Fruit fly (Drosophila melanogaster) whole organism, embryonic: Measurements from ENCODE around the gene CG13123.
A peak's percentile ranks its signal among the peaks of the same experiment; 100 is the strongest.

Source experiments
- CG10267 ChIP-seq: fragments of 200-800 bp; sonication (Bioruptor generic); optimal IDR thresholded peaks from 2 replicates; lab custom pipeline; 2018; ENCODE audit warnings: missing biosample characterization, mild to moderate bottlenecking, missing genetic modification characterization, moderate library complexity
- CG10274 ChIP-seq: fragments of 200-800 bp; sonication (Bioruptor generic); optimal IDR thresholded peaks from 3 replicates; lab custom pipeline; 2017; ENCODE audit warnings: missing biosample characterization, mild to moderate bottlenecking, missing genetic modification characterization
- CG10321 ChIP-seq: fragments of 200-800 bp; sonication (Bioruptor generic); IDR thresholded peaks from 2 replicates; pipeline ENCODE4 v1.3.6; 2022; ENCODE audit warnings: missing biosample characterization, missing genetic modification characterization
- CG11247 ChIP-seq: fragments of 200-800 bp; sonication (Bioruptor generic); IDR thresholded peaks from 2 replicates; pipeline ENCODE4 v1.3.6; 2022; ENCODE audit warnings: missing biosample characterization, missing genetic modification characterization
- CG11456 ChIP-seq: fragments of 200-800 bp; sonication (Bioruptor generic); IDR thresholded peaks from 3 replicates; pipeline ENCODE4 v1.3.6; 2022; ENCODE audit warnings: missing biosample characterization, missing genetic modification characterization
- CG11696 ChIP-seq: fragments of 200-800 bp; sonication (Bioruptor generic); IDR thresholded peaks from 2 replicates; pipeline ENCODE4 v1.3.6; 2022; ENCODE audit warnings: missing biosample characterization, missing genetic modification characterization
- CG13296 ChIP-seq: fragments of 200-800 bp; sonication (Bioruptor generic); optimal IDR thresholded peaks from 3 replicates; lab custom pipeline; 2018; ENCODE audit warnings: missing biosample characterization, mild to moderate bottlenecking, missing genetic modification characterization
- CG14860 ChIP-seq: fragments of 200-800 bp; sonication (Bioruptor generic); IDR thresholded peaks from 3 replicates; pipeline ENCODE4 v1.3.6; 2022; ENCODE audit warnings: missing biosample characterization, missing genetic modification characterization; ENCODE audit not compliant: partially characterized antibody
- CG16779 ChIP-seq: fragments of 200-800 bp; sonication (Bioruptor generic); IDR thresholded peaks from 2 replicates; pipeline ENCODE4 v1.3.6; 2022; ENCODE audit warnings: missing biosample characterization, missing genetic modification characterization
- CG2116 ChIP-seq: fragments of 200-800 bp; sonication (Bioruptor generic); optimal IDR thresholded peaks from 3 replicates; lab custom pipeline; 2018; ENCODE audit warnings: missing biosample characterization, mild to moderate bottlenecking, missing genetic modification characterization
- CG2678 ChIP-seq: fragments of 200-800 bp; sonication (Bioruptor generic); optimal IDR thresholded peaks from 3 replicates; lab custom pipeline; 2019; ENCODE audit warnings: missing biosample characterization, mild to moderate bottlenecking, missing genetic modification characterization, moderate library complexity
- CG32532 ChIP-seq: fragments of 200-800 bp; sonication (Bioruptor generic); IDR thresholded peaks from 2 replicates; pipeline ENCODE4 v1.3.6; 2022; ENCODE audit warnings: missing biosample characterization, missing genetic modification characterization
- CG32772 ChIP-seq: fragments of 200-800 bp; sonication (Bioruptor generic); IDR thresholded peaks from 2 replicates; pipeline ENCODE4 v1.3.6; 2022; ENCODE audit warnings: missing biosample characterization, missing genetic modification characterization
- CG3726 ChIP-seq: fragments of 200-800 bp; sonication (Bioruptor generic); IDR thresholded peaks from 3 replicates; pipeline ENCODE4, ENCODE4 v1.3.6; 2022; ENCODE audit warnings: missing biosample characterization, missing genetic modification characterization
- CG4730 ChIP-seq: fragments of 200-800 bp; sonication (Bioruptor generic); IDR thresholded peaks from 2 replicates; pipeline ENCODE4 v1.3.6; 2022; ENCODE audit warnings: missing biosample characterization, missing genetic modification characterization
- CG4820 ChIP-seq: fragments of 200-800 bp; sonication (Bioruptor generic); optimal IDR thresholded peaks from 3 replicates; lab custom pipeline; 2016; ENCODE audit warnings: missing biosample characterization, missing genetic modification characterization
- CG5953 ChIP-seq: fragments of 200-800 bp; sonication (Bioruptor generic); IDR thresholded peaks from 2 replicates; pipeline ENCODE4 v1.3.6; 2022; ENCODE audit warnings: missing biosample characterization, missing genetic modification characterization
- CG7271 ChIP-seq: fragments of 200-800 bp; sonication (Bioruptor generic); optimal IDR thresholded peaks from 2 replicates; lab custom pipeline; 2018; ENCODE audit warnings: missing biosample characterization, mild to moderate bottlenecking, missing genetic modification characterization, moderate library complexity
- CG8388 ChIP-seq: fragments of 200-800 bp; sonication (Bioruptor generic); optimal IDR thresholded peaks from 2 replicates; lab custom pipeline; 2019; ENCODE audit warnings: missing biosample characterization, mild to moderate bottlenecking, missing genetic modification characterization, moderate library complexity
- CG9437 ChIP-seq: fragments of 200-800 bp; sonication (Bioruptor generic); optimal IDR thresholded peaks from 2 replicates; lab custom pipeline; 2018; ENCODE audit warnings: missing biosample characterization, mild to moderate bottlenecking, missing genetic modification characterization
- CkIIα-i1 ChIP-seq: fragments of 200-800 bp; sonication (Bioruptor generic); IDR thresholded peaks from 2 replicates; pipeline ENCODE4 v1.3.6; 2022; ENCODE audit warnings: missing biosample characterization, missing genetic modification characterization
- Dad ChIP-seq: fragments of 200-800 bp; sonication (Bioruptor generic); optimal IDR thresholded peaks from 3 replicates; lab custom pipeline; 2016; ENCODE audit warnings: missing biosample characterization, missing genetic modification characterization
- Deaf1 ChIP-seq: fragments of 200-800 bp; optimal IDR thresholded peaks from 3 replicates; lab custom pipeline; 2019; ENCODE audit warnings: missing biosample characterization, mild to moderate bottlenecking, missing genetic modification characterization, moderate library complexity
- Dref ChIP-seq: fragments of 200-800 bp; sonication (Bioruptor generic); IDR thresholded peaks from 2 replicates; pipeline ENCODE4 v1.3.6; 2022; ENCODE audit warnings: missing biosample characterization, missing genetic modification characterization
- HHEX ChIP-seq: fragments of 200-800 bp; sonication (Bioruptor generic); optimal IDR thresholded peaks from 3 replicates; lab custom pipeline; 2017; ENCODE audit warnings: missing biosample characterization, mild to moderate bottlenecking, missing genetic modification characterization, missing genetic modification reagents
- Hmr ChIP-seq: fragments of 200-800 bp; sonication (Bioruptor generic); optimal IDR thresholded peaks from 3 replicates; lab custom pipeline; 2017; ENCODE audit warnings: mild to moderate bottlenecking, missing biosample characterization, missing genetic modification reagents, missing genetic modification characterization
- Opbp ChIP-seq: fragments of 200-800 bp; sonication (Bioruptor generic); IDR thresholded peaks from 3 replicates; pipeline ENCODE4 v1.3.6; 2022; ENCODE audit warnings: missing biosample characterization, missing genetic modification characterization; ENCODE audit not compliant: partially characterized antibody
- Rx ChIP-seq: fragments of 200-800 bp; sonication (Bioruptor generic); IDR thresholded peaks from 2 replicates; pipeline ENCODE4 v1.3.6; 2022; ENCODE audit warnings: missing biosample characterization, missing genetic modification characterization
- Sry-β ChIP-seq: fragments of 200-800 bp; sonication (Bioruptor generic); optimal IDR thresholded peaks from 2 replicates; lab custom pipeline; 2018; ENCODE audit warnings: missing biosample characterization, mild to moderate bottlenecking, missing genetic modification characterization, moderate library complexity
- Ssrp ChIP-seq: fragments of 200-800 bp; sonication (Bioruptor generic); optimal IDR thresholded peaks from 2 replicates; lab custom pipeline; 2018; ENCODE audit warnings: missing biosample characterization, mild to moderate bottlenecking, missing genetic modification characterization, moderate library complexity
- Vsx1 ChIP-seq: fragments of 200-800 bp; sonication (Bioruptor generic); optimal IDR thresholded peaks from 2 replicates; lab custom pipeline; 2017; ENCODE audit warnings: missing biosample characterization, mild to moderate bottlenecking, missing genetic modification characterization, missing genetic modification reagents
- YL-1 ChIP-seq: fragments of 200-800 bp; sonication (Bioruptor generic); optimal IDR thresholded peaks from 3 replicates; lab custom pipeline; 2017; ENCODE audit warnings: missing biosample characterization, mild to moderate bottlenecking, missing genetic modification characterization
- ase ChIP-seq: fragments of 200-800 bp; sonication (Bioruptor generic); IDR thresholded peaks from 3 replicates; pipeline ENCODE4 v1.3.6; 2022; ENCODE audit warnings: missing biosample characterization, missing genetic modification characterization
- bab2 ChIP-seq: fragments of 200-800 bp; sonication (Bioruptor generic); optimal IDR thresholded peaks from 2 replicates; lab custom pipeline; 2016; ENCODE audit warnings: missing biosample characterization, missing genetic modification characterization
- bcd ChIP-seq: fragments of 200-800 bp; sonication (Bioruptor generic); optimal IDR thresholded peaks from 2 replicates; lab custom pipeline; 2017; ENCODE audit warnings: missing biosample characterization, mild to moderate bottlenecking, missing genetic modification characterization
- ci ChIP-seq: fragments of 200-800 bp; sonication (Bioruptor generic); IDR thresholded peaks from 3 replicates; pipeline ENCODE4 v1.3.6; 2022; ENCODE audit warnings: missing biosample characterization, missing genetic modification characterization
- da ChIP-seq: fragments of 200-800 bp; sonication (Bioruptor generic); optimal IDR thresholded peaks from 2 replicates; lab custom pipeline; 2016; ENCODE audit warnings: missing biosample characterization, missing genetic modification characterization
- dan ChIP-seq: fragments of 200-800 bp; sonication (Bioruptor generic); IDR thresholded peaks from 2 replicates; pipeline ENCODE4 v1.3.6; 2022; ENCODE audit warnings: missing biosample characterization, missing genetic modification characterization
- fru ChIP-seq: fragments of >200 bp; optimal IDR thresholded peaks from 2 replicates; lab custom pipeline; 2017
- fu2 ChIP-seq: fragments of 200-800 bp; sonication (Bioruptor generic); optimal IDR thresholded peaks from 2 replicates; lab custom pipeline; 2016; ENCODE audit warnings: missing biosample characterization, missing genetic modification characterization
- her ChIP-seq: fragments of 200-800 bp; sonication (Bioruptor generic); optimal IDR thresholded peaks from 2 replicates; lab custom pipeline; 2016; ENCODE audit warnings: missing biosample characterization, missing genetic modification characterization
- kah ChIP-seq: fragments of 200-800 bp; sonication (Bioruptor generic); optimal IDR thresholded peaks from 2 replicates; lab custom pipeline; 2018; ENCODE audit warnings: missing biosample characterization, mild to moderate bottlenecking, missing genetic modification characterization
- nom ChIP-seq: fragments of 200-800 bp; sonication (Bioruptor generic); optimal IDR thresholded peaks from 2 replicates; lab custom pipeline; 2017; ENCODE audit warnings: missing biosample characterization, missing genetic modification characterization, mild to moderate bottlenecking, moderate library complexity, missing genetic modification reagents
- org-1 ChIP-seq: fragments of 200-800 bp; sonication (Bioruptor generic); optimal IDR thresholded peaks from 2 replicates; lab custom pipeline; 2017; ENCODE audit warnings: missing biosample characterization, missing genetic modification characterization
- pan ChIP-seq, 4 experiments: fragments of >200 bp in 3 of 4; fragments of 200-800 bp in 1 of 4; sonication (Bioruptor generic) in 1 of 4; optimal IDR thresholded peaks in 3 of 4; IDR thresholded peaks in 1 of 4; 2 replicates each; pipeline versions ENCODE4 v1.3.6 to Lab custom; 2017 to 2022; ENCODE audit warnings: missing biosample characterization in 2 of 4, missing genetic modification characterization in 2 of 4, mixed read lengths in 1 of 4
- pum ChIP-seq: fragments of 200-800 bp; sonication (Bioruptor generic); optimal IDR thresholded peaks from 2 replicates; lab custom pipeline; 2016; ENCODE audit warnings: missing biosample characterization, missing genetic modification characterization
- sens-2 ChIP-seq: fragments of 200-800 bp; sonication (Bioruptor generic); IDR thresholded peaks from 2 replicates; pipeline ENCODE4 v1.3.6; 2022; ENCODE audit warnings: missing biosample characterization, missing genetic modification characterization
- sima ChIP-seq: fragments of 200-800 bp; sonication (Bioruptor generic); optimal IDR thresholded peaks from 2 replicates; lab custom pipeline; 2016; ENCODE audit warnings: missing biosample characterization, missing genetic modification characterization
- tll ChIP-seq, 2 experiments: fragments of 200-800 bp in 1 of 2; fragments of >200 bp in 1 of 2; sonication (Bioruptor generic) in 1 of 2; optimal IDR thresholded peaks; 2 replicates each; lab custom pipeline; 2017 to 2019; ENCODE audit warnings: missing biosample characterization in 2 of 2, missing genetic modification characterization in 2 of 2, mild to moderate bottlenecking in 1 of 2, moderate library complexity in 1 of 2
- tup ChIP-seq: fragments of 200-800 bp; sonication (Bioruptor generic); optimal IDR thresholded peaks from 2 replicates; lab custom pipeline; 2016; ENCODE audit warnings: missing biosample characterization, mild to moderate bottlenecking, missing genetic modification characterization, moderate library complexity

Gene CG13123

DNA sequence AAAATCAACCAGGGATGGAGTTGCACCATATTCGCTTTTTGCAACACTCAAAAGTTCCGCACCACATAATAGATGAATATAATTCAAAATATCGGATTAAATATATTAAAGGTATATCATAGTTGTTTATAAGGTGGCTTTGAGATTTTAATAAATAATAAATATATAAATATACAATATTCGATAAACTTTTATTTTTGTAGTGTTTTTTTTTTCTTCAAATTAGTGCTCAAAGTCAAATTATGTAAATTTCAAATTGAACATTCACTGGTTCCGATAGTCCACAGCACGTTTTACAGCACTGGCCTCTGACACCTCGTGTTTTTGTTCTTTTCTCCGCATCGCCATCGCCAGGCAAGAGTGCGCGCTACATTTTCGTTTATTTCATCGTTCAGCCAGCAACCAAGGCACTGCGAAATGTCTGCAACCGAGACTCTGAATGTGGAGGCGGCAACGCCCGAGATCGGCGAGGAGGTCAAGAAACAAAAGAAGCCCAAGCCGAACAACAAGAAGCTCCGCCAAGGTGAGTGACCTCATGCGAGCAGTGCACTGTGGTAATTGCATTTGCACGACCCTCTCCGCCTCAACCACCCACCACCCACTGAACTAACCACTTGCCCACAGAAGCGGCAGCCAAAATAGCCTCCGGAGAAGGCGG is 29.6 kb downstream of the CG13123 start, which contains the start of the genes Taf11 and und (continued):
- TF ChIP-seq nom: no peak
- peak; percentile 44 for TF ChIP-seq CG32532 (GFP tag; lab: Robert Waterston, UW)
- TF ChIP-seq tll (GFP tag; optimal IDR thresholded peaks at IDR 0.05; lab: Kevin White, UChicago): peak in 1 of 2 experiments; percentile 71
- no peak for TF ChIP-seq CG11696 (GFP tag; lab: Robert Waterston, UW)
- TF ChIP-seq kah (GFP tag; lab: Kevin White, UChicago): no peak
- no peak for TF ChIP-seq Deaf1 (tag; lab: Kevin White, UChicago)
- no peak for TF ChIP-seq CG11456 (GFP tag; lab: Robert Waterston, UW)
- TF ChIP-seq ci: no peak
- 0 out of 3 replicates have a peak, but pooled peaks have one; percentile 47 for TF ChIP-seq Opbp (GFP tag; lab: Robert Waterston, UW)
- TF ChIP-seq tup (GFP tag; lab: Kevin White, UChicago): no peak
- TF ChIP-seq Sry-β (GFP tag; lab: Kevin White, UChicago): no peak
- TF ChIP-seq Ssrp: peak; percentile 26
- no peak for TF ChIP-seq Rx (GFP tag; lab: Robert Waterston, UW)
- TF ChIP-seq CG32772 (GFP tag; lab: Robert Waterston, UW): no peak
- TF ChIP-seq CkIIα-i1 (GFP tag; lab: Robert Waterston, UW): no peak
- no peak for TF ChIP-seq ase (GFP tag; lab: Robert Waterston, UW)
- TF ChIP-seq Dref (GFP tag; lab: Robert Waterston, UW): 0 out of 2 replicates have a peak, but pooled peaks have one; percentile 27
- no peak for TF ChIP-seq CG10321 (GFP tag; lab: Robert Waterston, UW)
- peak; percentile 36 for TF ChIP-seq CG4820
- no peak for TF ChIP-seq fru (lab: Kevin White, UChicago)
- TF ChIP-seq Dad (GFP tag; lab: Kevin White, UChicago): no peak
- TF ChIP-seq org-1 (GFP tag; lab: Kevin White, UChicago): no peak
- TF ChIP-seq CG14860: peak; percentile 48; the same call in 1 of the 3 replicates
- TF ChIP-seq CG5953: no peak
- no peak for TF ChIP-seq bab2 (GFP tag; lab: Kevin White, UChicago)
- no peak for TF ChIP-seq CG7271
- peak; percentile 13 for TF ChIP-seq HHEX (GFP tag; lab: Kevin White, UChicago)
- TF ChIP-seq CG4730: no peak
- peak; percentile 50 for TF ChIP-seq CG2116
- TF ChIP-seq YL-1 (GFP tag; lab: Kevin White, UChicago): peak; percentile 80
- TF ChIP-seq Hmr (GFP tag; lab: Kevin White, UChicago): no peak
- TF ChIP-seq sima: no peak
- peak; percentile 71 for TF ChIP-seq CG2678 (tag; lab: Kevin White, UChicago)
- no peak for TF ChIP-seq CG10274 (GFP tag; lab: Kevin White, UChicago)
- no peak for TF ChIP-seq da (GFP tag; lab: Kevin White, UChicago)
- TF ChIP-seq Vsx1: no peak
- TF ChIP-seq dan (GFP tag; lab: Robert Waterston, UW): no peak
- no peak for TF ChIP-seq CG11247 (GFP tag; lab: Robert Waterston, UW)
- peak; percentile 42 for TF ChIP-seq CG13296 (GFP tag; lab: Kevin White, UChicago)
- peak; percentile 94 for TF ChIP-seq CG10267
- no peak for TF ChIP-seq CG9437
- no peak for TF ChIP-seq pan (optimal IDR thresholded peaks at IDR 0.05; lab: Kevin White, UChicago)
- no peak for TF ChIP-seq pan (GFP tag; optimal IDR thresholded peaks at IDR 0.05 in 1 of 2, IDR thresholded peaks at IDR 0.05 in 1 of 2)
- TF ChIP-seq bcd (GFP tag; lab: Kevin White, UChicago): peak; percentile 48
- TF ChIP-seq CG8388: no peak
- no peak for TF ChIP-seq pum (GFP tag; lab: Kevin White, UChicago)
- TF ChIP-seq sens-2: no peak
- TF ChIP-seq CG16779: no peak
- TF ChIP-seq fu2 (GFP tag; lab: Kevin White, UChicago): no peak
- TF ChIP-seq her (GFP tag; lab: Kevin White, UChicago): no peak
- TF ChIP-seq CG3726 (GFP tag; lab: Robert Waterston, UW): no peak
